Worm (Caenorhabditis elegans): Measurements from ENCODE around the gene nhr-56.

DNA sequence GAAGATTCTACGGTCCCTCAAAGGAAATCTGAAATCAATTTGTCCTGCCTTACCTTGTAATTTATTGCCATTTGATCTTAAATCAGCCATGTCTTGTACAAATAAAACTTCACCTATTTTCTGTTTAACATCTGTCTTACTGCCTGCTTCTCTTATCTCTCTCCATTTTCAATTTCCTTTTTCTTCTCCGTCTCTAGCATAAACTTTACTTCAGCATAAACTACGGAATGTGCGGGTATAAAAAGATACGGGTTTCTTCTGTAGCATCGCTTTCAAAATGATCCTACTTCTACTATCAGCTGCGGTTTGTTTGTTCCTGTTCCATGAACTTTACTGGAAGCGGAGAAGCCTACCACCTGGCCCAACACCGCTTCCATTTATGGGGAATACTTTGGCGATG is 25.9 kb downstream of the nhr-56 start, which contains the start of gene cyp-33C5:
- TF ChIP-seq ztf-22 (GFP tag; optimal IDR thresholded peaks at IDR 0.05), result no peak
- TF ChIP-seq snpc-3.4 (tag; optimal IDR thresholded peaks at IDR 0.05), result no peak
- TF ChIP-seq ceh-79 (tag; optimal IDR thresholded peaks at IDR 0.05), result no peak
- no peak for TF ChIP-seq ceh-100 (GFP tag; IDR thresholded peaks at IDR 0.05)
- TF ChIP-seq B0035.1 (tag; optimal IDR thresholded peaks at IDR 0.05), result no peak
- no peak for TF ChIP-seq akir-1 (GFP tag; optimal IDR thresholded peaks at IDR 0.05)
- TF ChIP-seq B0019.2 (GFP tag; conservative IDR thresholded peaks at IDR 0.05), result no peak
- TF ChIP-seq pha-4 (tag; optimal IDR thresholded peaks at IDR 0.05), result no peak
- no peak for TF ChIP-seq Y53F4B.3 (GFP tag; IDR thresholded peaks at IDR 0.05)
- no peak for TF ChIP-seq ets-4 (GFP tag; optimal IDR thresholded peaks at IDR 0.05)
- TF ChIP-seq K12H6.12 (tag; optimal IDR thresholded peaks at IDR 0.05), result no peak
